Fruit fly (Drosophila melanogaster) whole organism, pupa: ENCODE measurements around the gene CG13671.

ENCODE experiments used
- CG10348 ChIP-seq: fragments of 200-800 bp; sonication (Bioruptor generic); IDR thresholded peaks from 2 replicates; pipeline ENCODE4 v1.3.6; 2022; ENCODE audit warnings: missing biosample characterization, missing genetic modification characterization
- CG12605 ChIP-seq: fragments of 200-800 bp; sonication (Bioruptor generic); IDR thresholded peaks from 2 replicates; pipeline ENCODE4 v1.3.6; 2022; ENCODE audit warnings: missing biosample characterization, missing genetic modification characterization
- CG13204 ChIP-seq: fragments of 200-800 bp; sonication (Bioruptor generic); optimal IDR thresholded peaks from 2 replicates; lab custom pipeline; 2018; ENCODE audit warnings: missing biosample characterization, mild to moderate bottlenecking, missing genetic modification characterization, moderate library complexity
- CG15710 ChIP-seq: fragments of 200-800 bp; sonication (Bioruptor generic); optimal IDR thresholded peaks from 2 replicates; lab custom pipeline; 2018; ENCODE audit warnings: missing biosample characterization, mild to moderate bottlenecking, missing genetic modification characterization, moderate library complexity
- CG17806 ChIP-seq: fragments of 200-800 bp; sonication (Bioruptor generic); optimal IDR thresholded peaks from 2 replicates; lab custom pipeline; 2018; ENCODE audit warnings: missing biosample characterization, mild to moderate bottlenecking, missing genetic modification characterization, moderate library complexity
- CG32121 ChIP-seq: fragments of 200-800 bp; sonication (Bioruptor generic); IDR thresholded peaks from 2 replicates; pipeline ENCODE4 v1.3.6; 2022; ENCODE audit warnings: missing biosample characterization, missing genetic modification characterization
- CG34367 ChIP-seq: fragments of 200-800 bp; sonication (Bioruptor generic); optimal IDR thresholded peaks from 2 replicates; lab custom pipeline; 2018; ENCODE audit warnings: missing biosample characterization, mild to moderate bottlenecking, missing genetic modification characterization
- CG8301 ChIP-seq: fragments of 200-800 bp; sonication (Bioruptor generic); optimal IDR thresholded peaks from 2 replicates; lab custom pipeline; 2018; ENCODE audit warnings: missing biosample characterization, mild to moderate bottlenecking, missing genetic modification characterization
- CG9948 ChIP-seq: fragments of 200-800 bp; sonication (Bioruptor generic); optimal IDR thresholded peaks from 2 replicates; lab custom pipeline; 2018; ENCODE audit warnings: missing biosample characterization, mild to moderate bottlenecking, missing genetic modification characterization, moderate library complexity
- EcR ChIP-seq: fragments of 200-800 bp; sonication (Bioruptor generic); optimal IDR thresholded peaks from 3 replicates; lab custom pipeline; 2019; ENCODE audit warnings: missing biosample characterization, missing genetic modification characterization, mild to moderate bottlenecking, moderate library complexity, missing genetic modification reagents
- Ets98B ChIP-seq: fragments of 200-800 bp; sonication (Bioruptor generic); IDR thresholded peaks from 2 replicates; pipeline ENCODE4 v1.3.6; 2022; ENCODE audit warnings: missing biosample characterization, missing genetic modification characterization
- Pif1B ChIP-seq: fragments of 200-800 bp; sonication (Bioruptor generic); optimal IDR thresholded peaks from 3 replicates; lab custom pipeline; 2016; ENCODE audit warnings: missing biosample characterization, missing genetic modification characterization
- gl ChIP-seq: fragments of 200-800 bp; sonication (Bioruptor generic); optimal IDR thresholded peaks from 2 replicates; lab custom pipeline; 2018; ENCODE audit warnings: missing biosample characterization, mild to moderate bottlenecking, missing genetic modification characterization

dm6 chr3L:8347346-8347745 lies 47.5 kb downstream of the CG13671 start:
- TF ChIP-seq Ets98B (GFP tag; lab: Robert Waterston, UW), result no peak
- TF ChIP-seq EcR, result no peak
- no peak for TF ChIP-seq CG15710 (tag; lab: Kevin White, UChicago)
- TF ChIP-seq CG13204 (GFP tag; lab: Kevin White, UChicago), result no peak
- TF ChIP-seq CG8301 (tag; lab: Kevin White, UChicago), result no peak
- TF ChIP-seq CG34367, result no peak
- no peak for TF ChIP-seq CG12605 (GFP tag; lab: Robert Waterston, UW)
- TF ChIP-seq Pif1B, result no peak
- no peak for TF ChIP-seq CG32121 (GFP tag; lab: Robert Waterston, UW)
- no peak for TF ChIP-seq CG10348
- no peak for TF ChIP-seq CG17806 (tag; lab: Kevin White, UChicago)
- no peak for TF ChIP-seq gl (tag; lab: Kevin White, UChicago)
- no peak for TF ChIP-seq CG9948 (tag; lab: Kevin White, UChicago)
